Fruit fly (Drosophila melanogaster) whole organism, embryonic: ENCODE measurements around the gene CG5435.
A peak's percentile ranks its signal among the peaks of the same experiment; 100 is the strongest.

Experiments
- Antp ChIP-seq: fragments of 200-800 bp; sonication (Bioruptor generic); optimal IDR thresholded peaks from 3 replicates; lab custom pipeline; 2016; ENCODE audit warnings: missing biosample characterization, missing genetic modification characterization
- Atf6 ChIP-seq: fragments of 200-800 bp; sonication (Bioruptor generic); IDR thresholded peaks from 2 replicates; pipeline ENCODE4 v1.3.6; 2022; ENCODE audit warnings: missing biosample characterization, missing genetic modification characterization
- CG10543 ChIP-seq: fragments of 200-800 bp; sonication (Bioruptor generic); optimal IDR thresholded peaks from 3 replicates; lab custom pipeline; 2017; ENCODE audit warnings: missing biosample characterization, mild to moderate bottlenecking, missing genetic modification characterization, moderate library complexity
- CG11093 ChIP-seq: fragments of 200-800 bp; sonication (Bioruptor generic); IDR thresholded peaks from 3 replicates; pipeline ENCODE4 v1.3.6; 2022; ENCODE audit warnings: missing biosample characterization, missing genetic modification characterization
- CG12071 ChIP-seq: fragments of 200-800 bp; sonication (Bioruptor generic); optimal IDR thresholded peaks from 3 replicates; lab custom pipeline; 2018; ENCODE audit warnings: missing biosample characterization, mild to moderate bottlenecking, missing genetic modification characterization
- CG12659 ChIP-seq: fragments of 200-800 bp; sonication (Bioruptor generic); optimal IDR thresholded peaks from 3 replicates; lab custom pipeline; 2017; ENCODE audit warnings: mild to moderate bottlenecking, missing biosample characterization, missing genetic modification reagents, missing genetic modification characterization
- CG12769 ChIP-seq: fragments of 200-800 bp; sonication (Bioruptor generic); optimal IDR thresholded peaks from 2 replicates; lab custom pipeline; 2019; ENCODE audit warnings: missing biosample characterization, mild to moderate bottlenecking, missing genetic modification characterization, moderate library complexity
- CG13296 ChIP-seq: fragments of 200-800 bp; sonication (Bioruptor generic); optimal IDR thresholded peaks from 3 replicates; lab custom pipeline; 2018; ENCODE audit warnings: missing biosample characterization, mild to moderate bottlenecking, missing genetic modification characterization
- CG13894 ChIP-seq: fragments of 200-800 bp; sonication (Bioruptor generic); optimal IDR thresholded peaks from 3 replicates; lab custom pipeline; 2018; ENCODE audit warnings: missing biosample characterization, mild to moderate bottlenecking, missing genetic modification characterization, moderate library complexity
- CG1603 ChIP-seq: fragments of 200-800 bp; sonication (Bioruptor generic); optimal IDR thresholded peaks from 2 replicates; lab custom pipeline; 2019; ENCODE audit warnings: missing biosample characterization, mild to moderate bottlenecking, missing genetic modification characterization, moderate library complexity
- CG17385 ChIP-seq: fragments of 200-800 bp; sonication (Bioruptor generic); optimal IDR thresholded peaks from 3 replicates; lab custom pipeline; 2018; ENCODE audit warnings: missing biosample characterization, mild to moderate bottlenecking, missing genetic modification characterization
- CG2116 ChIP-seq: fragments of 200-800 bp; sonication (Bioruptor generic); optimal IDR thresholded peaks from 3 replicates; lab custom pipeline; 2018; ENCODE audit warnings: missing biosample characterization, mild to moderate bottlenecking, missing genetic modification characterization
- CG2678 ChIP-seq: fragments of 200-800 bp; sonication (Bioruptor generic); optimal IDR thresholded peaks from 3 replicates; lab custom pipeline; 2019; ENCODE audit warnings: missing biosample characterization, mild to moderate bottlenecking, missing genetic modification characterization, moderate library complexity
- CG2889 ChIP-seq: fragments of 200-800 bp; sonication (Bioruptor generic); IDR thresholded peaks from 3 replicates; pipeline ENCODE4 v1.3.6; 2022; ENCODE audit warnings: missing biosample characterization, missing genetic modification characterization
- CG30403 ChIP-seq: fragments of 200-800 bp; sonication (Bioruptor generic); optimal IDR thresholded peaks from 3 replicates; lab custom pipeline; 2016; ENCODE audit warnings: missing biosample characterization, missing genetic modification characterization
- CG3163 ChIP-seq: fragments of 200-800 bp; sonication (Bioruptor generic); optimal IDR thresholded peaks from 3 replicates; lab custom pipeline; 2016; ENCODE audit warnings: missing biosample characterization, missing genetic modification characterization
- CG32532 ChIP-seq: fragments of 200-800 bp; sonication (Bioruptor generic); IDR thresholded peaks from 2 replicates; pipeline ENCODE4 v1.3.6; 2022; ENCODE audit warnings: missing biosample characterization, missing genetic modification characterization
- CG32767 ChIP-seq: fragments of 200-800 bp; sonication (Bioruptor generic); IDR thresholded peaks from 2 replicates; pipeline ENCODE4 v1.3.6; 2022; ENCODE audit warnings: missing biosample characterization, missing genetic modification characterization
- CG3995 ChIP-seq: fragments of 200-800 bp; sonication (Bioruptor generic); optimal IDR thresholded peaks from 3 replicates; lab custom pipeline; 2016; ENCODE audit warnings: missing biosample characterization, missing genetic modification characterization
- CG7963 ChIP-seq: fragments of 200-800 bp; sonication (Bioruptor generic); IDR thresholded peaks from 3 replicates; pipeline ENCODE4 v1.3.6; 2022; ENCODE audit warnings: missing biosample characterization, missing genetic modification characterization; ENCODE audit not compliant: partially characterized antibody
- CG8388 ChIP-seq: fragments of 200-800 bp; sonication (Bioruptor generic); optimal IDR thresholded peaks from 2 replicates; lab custom pipeline; 2019; ENCODE audit warnings: missing biosample characterization, mild to moderate bottlenecking, missing genetic modification characterization, moderate library complexity
- CG9876 ChIP-seq: fragments of 200-800 bp; sonication (Bioruptor generic); optimal IDR thresholded peaks from 2 replicates; lab custom pipeline; 2016; ENCODE audit warnings: missing biosample characterization, missing genetic modification characterization
- D ChIP-seq, 2 experiments: fragments of 200-800 bp in 1 of 2; fragments of >200 bp in 1 of 2; sonication (Bioruptor generic) in 1 of 2; optimal IDR thresholded peaks; 2 replicates in 1 of 2; 3 replicates in 1 of 2; lab custom pipeline; 2017; ENCODE audit warnings: mild to moderate bottlenecking in 1 of 2, missing biosample characterization in 1 of 2, missing genetic modification characterization in 1 of 2, missing genetic modification reagents in 1 of 2
- Dek ChIP-seq: fragments of 200-800 bp; sonication (Bioruptor generic); optimal IDR thresholded peaks from 3 replicates; lab custom pipeline; 2019; ENCODE audit warnings: missing biosample characterization, mild to moderate bottlenecking, missing genetic modification characterization, moderate library complexity
- Dll ChIP-seq: fragments of 200-800 bp; sonication (Bioruptor generic); IDR thresholded peaks from 4 replicates; pipeline ENCODE4 v1.3.6; 2022; ENCODE audit warnings: missing biosample characterization, missing genetic modification characterization; ENCODE audit not compliant: partially characterized antibody
- Ets97D ChIP-seq: fragments of 200-800 bp; sonication (Bioruptor generic); optimal IDR thresholded peaks from 3 replicates; lab custom pipeline; 2016; ENCODE audit warnings: missing biosample characterization, missing genetic modification characterization
- HmgZ ChIP-seq: fragments of 200-800 bp; sonication (Bioruptor generic); optimal IDR thresholded peaks from 2 replicates; lab custom pipeline; 2018; ENCODE audit warnings: missing biosample characterization, mild to moderate bottlenecking, missing genetic modification characterization
- Hmr ChIP-seq: fragments of 200-800 bp; sonication (Bioruptor generic); optimal IDR thresholded peaks from 3 replicates; lab custom pipeline; 2017; ENCODE audit warnings: mild to moderate bottlenecking, missing biosample characterization, missing genetic modification reagents, missing genetic modification characterization
- Lim3 ChIP-seq: fragments of 200-800 bp; sonication (Bioruptor generic); IDR thresholded peaks from 2 replicates; pipeline ENCODE4 v1.3.6; 2022; ENCODE audit warnings: missing biosample characterization, missing genetic modification characterization
- Med ChIP-seq: fragments of 200-800 bp; sonication (Bioruptor generic); peaks from one replicate; lab custom pipeline; 2016; ENCODE audit warnings: missing biosample characterization, missing genetic modification characterization, mild to moderate bottlenecking, inconsistent platforms, moderate library complexity
- NFAT ChIP-seq: fragments of 200-800 bp; sonication (Bioruptor generic); IDR thresholded peaks from 2 replicates; pipeline ENCODE4 v1.3.6; 2022; ENCODE audit warnings: missing biosample characterization, missing genetic modification characterization
- NK7.1 ChIP-seq: fragments of 200-800 bp; sonication (Bioruptor generic); optimal IDR thresholded peaks from 3 replicates; lab custom pipeline; 2016; ENCODE audit warnings: missing biosample characterization, missing genetic modification characterization
- Rfx ChIP-seq: fragments of 200-800 bp; sonication (Bioruptor generic); IDR thresholded peaks from 2 replicates; pipeline ENCODE4 v1.3.6; 2022; ENCODE audit warnings: missing biosample characterization, missing genetic modification characterization
- chinmo ChIP-seq: fragments of 200-800 bp; sonication (Bioruptor generic); IDR thresholded peaks from 4 replicates; pipeline ENCODE4 v1.3.6; 2022; ENCODE audit warnings: missing biosample characterization, missing genetic modification characterization; ENCODE audit not compliant: partially characterized antibody
- dpn ChIP-seq, 2 experiments: fragments of 200-800 bp; sonication (Bioruptor generic); optimal IDR thresholded peaks; 3 replicates each; lab custom pipeline; 2016; ENCODE audit warnings: missing biosample characterization in 2 of 2, missing genetic modification characterization in 2 of 2
- dysf ChIP-seq: fragments of 200-800 bp; sonication (Bioruptor generic); IDR thresholded peaks from 3 replicates; pipeline ENCODE4 v1.3.6; 2022; ENCODE audit warnings: missing biosample characterization, missing genetic modification characterization
- gro ChIP-seq: fragments of 200-800 bp; sonication (Bioruptor generic); optimal IDR thresholded peaks from 2 replicates; lab custom pipeline; 2016; ENCODE audit warnings: missing biosample characterization, missing genetic modification characterization
- gt ChIP-seq: fragments of 200-800 bp; sonication (Bioruptor generic); IDR thresholded peaks from 2 replicates; pipeline ENCODE4 v1.3.6; 2022; ENCODE audit warnings: missing biosample characterization, missing genetic modification characterization
- kah ChIP-seq: fragments of 200-800 bp; sonication (Bioruptor generic); optimal IDR thresholded peaks from 2 replicates; lab custom pipeline; 2018; ENCODE audit warnings: missing biosample characterization, mild to moderate bottlenecking, missing genetic modification characterization
- lab ChIP-seq: fragments of 200-800 bp; sonication (Bioruptor generic); optimal IDR thresholded peaks from 3 replicates; lab custom pipeline; 2017; ENCODE audit warnings: missing biosample characterization, missing genetic modification characterization, mild to moderate bottlenecking, moderate library complexity, missing genetic modification reagents
- maf-S ChIP-seq: fragments of 200-800 bp; sonication (Bioruptor generic); optimal IDR thresholded peaks from 2 replicates; lab custom pipeline; 2016; ENCODE audit warnings: missing biosample characterization, missing genetic modification characterization
- mirr ChIP-seq: fragments of 200-800 bp; sonication (Bioruptor generic); optimal IDR thresholded peaks from 3 replicates; lab custom pipeline; 2018; ENCODE audit warnings: missing biosample characterization, mild to moderate bottlenecking, missing genetic modification characterization
- mld ChIP-seq: fragments of 200-800 bp; sonication (Bioruptor generic); IDR thresholded peaks from 3 replicates; pipeline ENCODE4 v1.3.6; 2022; ENCODE audit warnings: missing biosample characterization, missing genetic modification characterization; ENCODE audit not compliant: partially characterized antibody
- seq ChIP-seq: fragments of 200-800 bp; sonication (Bioruptor generic); IDR thresholded peaks from 2 replicates; pipeline ENCODE4 v1.3.6; 2022; ENCODE audit warnings: missing biosample characterization, missing genetic modification characterization
- sna ChIP-seq: fragments of 200-800 bp; sonication (Bioruptor generic); IDR thresholded peaks from 2 replicates; pipeline ENCODE4 v1.3.6; 2022; ENCODE audit warnings: missing biosample characterization, missing genetic modification characterization; ENCODE audit not compliant: partially characterized antibody
- sob ChIP-seq: fragments of 200-800 bp; sonication (Bioruptor generic); IDR thresholded peaks from 2 replicates; pipeline ENCODE4 v1.3.6; 2022; ENCODE audit warnings: missing biosample characterization, missing genetic modification characterization
- sr ChIP-seq: fragments of 200-800 bp; sonication (Bioruptor generic); IDR thresholded peaks from 3 replicates; pipeline ENCODE4 v1.3.6; 2022; ENCODE audit warnings: missing biosample characterization, missing genetic modification characterization
- stc ChIP-seq: fragments of 200-800 bp; sonication (Bioruptor generic); IDR thresholded peaks from 2 replicates; pipeline ENCODE4 v1.3.6; 2022; ENCODE audit warnings: missing biosample characterization, missing genetic modification characterization
- sug ChIP-seq: fragments of 200-800 bp; optimal IDR thresholded peaks from 2 replicates; lab custom pipeline; 2019; ENCODE audit warnings: missing biosample characterization, mild to moderate bottlenecking, missing genetic modification characterization, moderate library complexity
- zen2 ChIP-seq: fragments of 200-800 bp; sonication (Bioruptor generic); IDR thresholded peaks from 3 replicates; pipeline ENCODE4 v1.3.6; 2022; ENCODE audit warnings: missing biosample characterization, missing genetic modification characterization; ENCODE audit not compliant: partially characterized antibody

Gene CG5435

dm6 chr2L:12469235-12469634, 38.5 kb upstream of the CG5435 start (continued):
- TF ChIP-seq Ets97D (GFP tag; lab: Kevin White, UChicago), result no peak
- no peak for TF ChIP-seq CG1603 (tag; lab: Kevin White, UChicago)
- no peak for TF ChIP-seq kah
- peak; percentile 55; the same call in 2 of the 3 replicates for TF ChIP-seq sr (GFP tag; lab: Robert Waterston, UW)
- TF ChIP-seq CG10543 (GFP tag; lab: Kevin White, UChicago), result no peak
- TF ChIP-seq CG2889 (GFP tag; lab: Robert Waterston, UW), result no peak
- TF ChIP-seq CG2116, result no peak
- TF ChIP-seq chinmo, result peak; percentile 75; the same call in 2 of the 4 replicates
- TF ChIP-seq CG8388 (GFP tag; lab: Kevin White, UChicago), result no peak
- no peak for TF ChIP-seq CG3163
- peak; percentile 8 for TF ChIP-seq Med
- TF ChIP-seq CG32532 (GFP tag; lab: Robert Waterston, UW), result no peak
- TF ChIP-seq HmgZ (tag; lab: Kevin White, UChicago), result no peak
- no peak for TF ChIP-seq Lim3 (GFP tag; lab: Robert Waterston, UW)
- no peak for TF ChIP-seq Dll (GFP tag; lab: Robert Waterston, UW)
- no peak for TF ChIP-seq sna (GFP tag; lab: Robert Waterston, UW)
- 0 out of 2 replicates have a peak, but pooled peaks have one; percentile 30 for TF ChIP-seq seq (GFP tag; lab: Robert Waterston, UW)
- TF ChIP-seq CG32767 (GFP tag; lab: Robert Waterston, UW), result 0 out of 2 replicates have a peak, but pooled peaks have one; percentile 11
- peak; percentile 19; the same call in 1 of the 2 replicates for TF ChIP-seq sob
- TF ChIP-seq mirr (GFP tag; lab: Kevin White, UChicago), result peak; percentile 4

dm6 chr2L:12468813-12469212, 38.1 kb upstream of the CG5435 start:
- TF ChIP-seq sug (peak; percentile 50), maf-S (GFP tag; lab: Kevin White, UChicago) (peak; percentile 6), CG2678 (tag; lab: Kevin White, UChicago) (peak; percentile 25), CG11093 (no peak), CG12769 (tag; lab: Kevin White, UChicago) (peak; percentile 65), Antp (GFP tag; lab: Kevin White, UChicago) (no peak), dysf (GFP tag; lab: Robert Waterston, UW) (0 out of 3 replicates have a peak, but pooled peaks have one; percentile 28), CG12659 (GFP tag; lab: Kevin White, UChicago) (no peak), CG13894 (tag; lab: Kevin White, UChicago) (no peak), gt (GFP tag; lab: Robert Waterston, UW) (no peak), dpn (GFP tag; optimal IDR thresholded peaks at IDR 0.05; lab: Kevin White, UChicago) (no peak), Dek (peak; percentile 29), Hmr (GFP tag; lab: Kevin White, UChicago) (peak; percentile 48), gro (GFP tag; lab: Kevin White, UChicago) (no peak), NK7.1 (no peak), CG3995 (GFP tag; lab: Kevin White, UChicago) (no peak), D (optimal IDR thresholded peaks at IDR 0.05; lab: Kevin White, UChicago) (no peak), D (GFP tag; optimal IDR thresholded peaks at IDR 0.05; lab: Kevin White, UChicago) (no peak), CG9876 (GFP tag; lab: Kevin White, UChicago) (no peak), lab (GFP tag; lab: Kevin White, UChicago) (peak; percentile 43), zen2 (GFP tag; lab: Robert Waterston, UW) (no peak), CG17385 (GFP tag; lab: Kevin White, UChicago) (peak; percentile 4), CG12071 (GFP tag; lab: Kevin White, UChicago) (no peak), Rfx (no peak), sr (GFP tag; lab: Robert Waterston, UW) (no peak), NFAT (GFP tag; lab: Robert Waterston, UW) (no peak), mld (no peak), CG30403 (GFP tag; lab: Kevin White, UChicago) (no peak), Atf6 (GFP tag; lab: Robert Waterston, UW) (0 out of 2 replicates have a peak, but pooled peaks have one; percentile 8), CG13296 (GFP tag; lab: Kevin White, UChicago) (no peak), CG7963 (GFP tag; lab: Robert Waterston, UW) (no peak), stc (no peak)
